Fruit fly (Drosophila melanogaster) whole organism, prepupa: ENCODE results near the gene CG7988.

Source experiments
- Blimp-1 ChIP-seq: fragments of 200-800 bp; sonication (Bioruptor generic); optimal IDR thresholded peaks from 3 replicates; lab custom pipeline; 2017; ENCODE audit warnings: missing biosample characterization, missing genetic modification characterization, mild to moderate bottlenecking, moderate library complexity, missing genetic modification reagents
- CG10631 ChIP-seq: fragments of 200-800 bp; sonication (Bioruptor generic); optimal IDR thresholded peaks from 2 replicates; lab custom pipeline; 2016; ENCODE audit warnings: missing biosample characterization, missing genetic modification characterization
- CG11294 ChIP-seq: fragments of 200-800 bp; sonication (Bioruptor generic); IDR thresholded peaks from 2 replicates; pipeline ENCODE4 v1.3.6; 2022; ENCODE audit warnings: missing biosample characterization, missing genetic modification characterization
- CG11902 ChIP-seq: fragments of 200-800 bp; sonication (Bioruptor generic); optimal IDR thresholded peaks from 3 replicates; lab custom pipeline; 2016; ENCODE audit warnings: missing biosample characterization, missing genetic modification characterization
- CG15336 ChIP-seq: fragments of 200-800 bp; sonication (Bioruptor generic); IDR thresholded peaks from 2 replicates; pipeline ENCODE4 v1.3.6; 2022; ENCODE audit warnings: missing biosample characterization, missing genetic modification characterization
- CG1621 ChIP-seq: fragments of 200-800 bp; sonication (Bioruptor generic); optimal IDR thresholded peaks from 3 replicates; lab custom pipeline; 2018; ENCODE audit warnings: missing biosample characterization, mild to moderate bottlenecking, missing genetic modification characterization
- CG16779 ChIP-seq: fragments of 200-800 bp; sonication (Bioruptor generic); optimal IDR thresholded peaks from 3 replicates; lab custom pipeline; 2017; ENCODE audit warnings: missing biosample characterization, mild to moderate bottlenecking, missing genetic modification characterization
- CG3032 ChIP-seq: fragments of 200-800 bp; optimal IDR thresholded peaks from 2 replicates; lab custom pipeline; 2019; ENCODE audit warnings: missing biosample characterization, mild to moderate bottlenecking, missing genetic modification characterization, moderate library complexity
- CG32006 ChIP-seq: fragments of 200-800 bp; sonication (Bioruptor generic); optimal IDR thresholded peaks from 3 replicates; lab custom pipeline; 2017; ENCODE audit warnings: missing biosample characterization, mild to moderate bottlenecking, missing genetic modification characterization
- CG34406 ChIP-seq: fragments of 200-800 bp; sonication (Bioruptor generic); optimal IDR thresholded peaks from 3 replicates; lab custom pipeline; 2016; ENCODE audit warnings: missing biosample characterization, missing genetic modification characterization
- CG6163 ChIP-seq: fragments of 200-800 bp; sonication (Bioruptor generic); IDR thresholded peaks from 3 replicates; pipeline ENCODE4 v1.3.6; 2022; ENCODE audit warnings: missing biosample characterization, missing genetic modification characterization
- CG6276 ChIP-seq: fragments of 200-800 bp; sonication (Bioruptor generic); optimal IDR thresholded peaks from 2 replicates; lab custom pipeline; 2017; ENCODE audit warnings: missing biosample characterization, mild to moderate bottlenecking, missing genetic modification characterization
- CG6792 ChIP-seq: fragments of 200-800 bp; sonication (Bioruptor generic); optimal IDR thresholded peaks from 3 replicates; lab custom pipeline; 2016; ENCODE audit warnings: missing biosample characterization, missing genetic modification characterization
- CG6808 ChIP-seq: fragments of 200-800 bp; sonication (Bioruptor generic); optimal IDR thresholded peaks from 3 replicates; lab custom pipeline; 2017; ENCODE audit warnings: missing biosample characterization, missing genetic modification characterization, mild to moderate bottlenecking, moderate library complexity, missing genetic modification reagents
- CG7368 ChIP-seq: fragments of 200-800 bp; sonication (Bioruptor generic); optimal IDR thresholded peaks from 3 replicates; lab custom pipeline; 2016; ENCODE audit warnings: missing biosample characterization, missing genetic modification characterization
- CG8119 ChIP-seq: fragments of 200-800 bp; sonication (Bioruptor generic); IDR thresholded peaks from 3 replicates; pipeline ENCODE4 v1.3.6; 2022; ENCODE audit warnings: missing biosample characterization, missing genetic modification characterization
- CG8319 ChIP-seq: fragments of 200-800 bp; sonication (Bioruptor generic); optimal IDR thresholded peaks from 3 replicates; lab custom pipeline; 2016; ENCODE audit warnings: missing biosample characterization, missing genetic modification characterization
- CG8632 ChIP-seq: fragments of 200-800 bp; sonication (Bioruptor generic); optimal IDR thresholded peaks from 3 replicates; lab custom pipeline; 2016; ENCODE audit warnings: missing biosample characterization, missing genetic modification characterization
- CG9139 ChIP-seq: fragments of 200-800 bp; sonication (Bioruptor generic); optimal IDR thresholded peaks from 3 replicates; lab custom pipeline; 2017; ENCODE audit warnings: missing biosample characterization, mild to moderate bottlenecking, missing genetic modification characterization
- Eip75B ChIP-seq: fragments of 200-800 bp; sonication (Bioruptor generic); optimal IDR thresholded peaks from 3 replicates; lab custom pipeline; 2016; ENCODE audit warnings: missing biosample characterization, missing genetic modification characterization
- Eip78C ChIP-seq: fragments of 200-800 bp; sonication (Bioruptor generic); peaks from one replicate; lab custom pipeline; 2016; ENCODE audit warnings: missing biosample characterization, missing genetic modification characterization
- Eip93F ChIP-seq: fragments of 200-800 bp; sonication (Bioruptor generic); optimal IDR thresholded peaks from 2 replicates; lab custom pipeline; 2016; ENCODE audit warnings: missing biosample characterization, mild to moderate bottlenecking, missing genetic modification characterization
- Ets21C ChIP-seq: fragments of 200-800 bp; sonication (Bioruptor generic); optimal IDR thresholded peaks from 3 replicates; lab custom pipeline; 2016; ENCODE audit warnings: missing biosample characterization, missing genetic modification characterization
- Ets96B ChIP-seq: fragments of 200-800 bp; optimal IDR thresholded peaks from 2 replicates; lab custom pipeline; 2019; ENCODE audit warnings: missing biosample characterization, mild to moderate bottlenecking, missing genetic modification characterization, moderate library complexity
- Gug ChIP-seq: fragments of 200-800 bp; sonication (Bioruptor generic); IDR thresholded peaks from 2 replicates; pipeline ENCODE4 v1.3.6; 2022; ENCODE audit warnings: missing biosample characterization, missing genetic modification characterization
- Hr38 ChIP-seq: sonication (Bioruptor generic); optimal IDR thresholded peaks from 2 replicates; lab custom pipeline; 2016; ENCODE audit warnings: missing biosample characterization, missing genetic modification characterization
- Hr39 ChIP-seq: fragments of 200-800 bp; sonication (Bioruptor generic); optimal IDR thresholded peaks from 2 replicates; lab custom pipeline; 2016; ENCODE audit warnings: missing biosample characterization, missing genetic modification characterization
- Hr4 ChIP-seq: fragments of 200-800 bp; sonication (Bioruptor generic); optimal IDR thresholded peaks from 3 replicates; lab custom pipeline; 2016; ENCODE audit warnings: missing biosample characterization, missing genetic modification characterization
- Met ChIP-seq: fragments of 200-800 bp; sonication (Bioruptor generic); optimal IDR thresholded peaks from 3 replicates; lab custom pipeline; 2016; ENCODE audit warnings: missing biosample characterization, missing genetic modification characterization
- OdsH ChIP-seq: fragments of 200-800 bp; sonication (Bioruptor generic); optimal IDR thresholded peaks from 3 replicates; lab custom pipeline; 2016; ENCODE audit warnings: missing biosample characterization, missing genetic modification characterization
- Sox14 ChIP-seq: fragments of 200-800 bp; sonication (Bioruptor generic); optimal IDR thresholded peaks from 3 replicates; lab custom pipeline; 2016; ENCODE audit warnings: missing biosample characterization, missing genetic modification characterization
- Sox15 ChIP-seq: fragments of 200-800 bp; sonication (Bioruptor generic); optimal IDR thresholded peaks from 3 replicates; lab custom pipeline; 2016; ENCODE audit warnings: missing biosample characterization, missing genetic modification characterization
- dac ChIP-seq: fragments of 200-800 bp; sonication (Bioruptor generic); optimal IDR thresholded peaks from 2 replicates; lab custom pipeline; 2017; ENCODE audit warnings: missing biosample characterization, mild to moderate bottlenecking, missing genetic modification characterization
- dsx ChIP-seq: fragments of 200-800 bp; optimal IDR thresholded peaks from 3 replicates; lab custom pipeline; 2019; ENCODE audit warnings: missing biosample characterization, mild to moderate bottlenecking, missing genetic modification characterization, moderate library complexity; ENCODE audit not compliant: poor library complexity, severe bottlenecking
- eg ChIP-seq: fragments of 200-800 bp; sonication (Bioruptor generic); IDR thresholded peaks from 3 replicates; pipeline ENCODE4 v1.3.6; 2022; ENCODE audit warnings: missing biosample characterization, missing genetic modification characterization
- esn ChIP-seq: fragments of 200-800 bp; sonication (Bioruptor generic); optimal IDR thresholded peaks from 2 replicates; lab custom pipeline; 2016; ENCODE audit warnings: missing biosample characterization, mild to moderate bottlenecking, missing genetic modification characterization, moderate library complexity
- fd59A ChIP-seq: fragments of 200-800 bp; sonication (Bioruptor generic); optimal IDR thresholded peaks from 2 replicates; lab custom pipeline; 2017; ENCODE audit warnings: missing biosample characterization, mild to moderate bottlenecking, missing genetic modification characterization, missing genetic modification reagents
- fd85E ChIP-seq: fragments of 200-800 bp; sonication (Bioruptor generic); optimal IDR thresholded peaks from 3 replicates; lab custom pipeline; 2016; ENCODE audit warnings: missing biosample characterization, missing genetic modification characterization
- fkh ChIP-seq: fragments of 200-800 bp; sonication (Bioruptor generic); optimal IDR thresholded peaks from 3 replicates; lab custom pipeline; 2017; ENCODE audit warnings: missing biosample characterization, mild to moderate bottlenecking, missing genetic modification characterization, moderate library complexity
- lz ChIP-seq: fragments of 200-800 bp; sonication (Bioruptor generic); optimal IDR thresholded peaks from 3 replicates; lab custom pipeline; 2016; ENCODE audit warnings: missing biosample characterization, missing genetic modification characterization
- net ChIP-seq: fragments of 200-800 bp; sonication (Bioruptor generic); optimal IDR thresholded peaks from 3 replicates; lab custom pipeline; 2016; ENCODE audit warnings: missing biosample characterization, missing genetic modification characterization
- pdm3 ChIP-seq: fragments of 200-800 bp; sonication (Bioruptor generic); optimal IDR thresholded peaks from 3 replicates; lab custom pipeline; 2016; ENCODE audit warnings: missing biosample characterization, missing genetic modification characterization
- salr ChIP-seq, 2 experiments: fragments of 200-800 bp; sonication (Bioruptor generic); optimal IDR thresholded peaks; 3 replicates each; lab custom pipeline; 2016 to 2018; ENCODE audit warnings: missing biosample characterization in 2 of 2, missing genetic modification characterization in 2 of 2, mild to moderate bottlenecking in 1 of 2
- spab ChIP-seq: fragments of 200-800 bp; sonication (Bioruptor generic); optimal IDR thresholded peaks from 2 replicates; lab custom pipeline; 2017; ENCODE audit warnings: missing biosample characterization, mild to moderate bottlenecking, missing genetic modification characterization, missing genetic modification reagents
- ss ChIP-seq, 2 experiments: fragments of 200-800 bp; sonication (Bioruptor generic); optimal IDR thresholded peaks; 2 replicates in 1 of 2; 3 replicates in 1 of 2; lab custom pipeline; 2017 to 2018; ENCODE audit warnings: mild to moderate bottlenecking in 2 of 2, missing biosample characterization in 2 of 2, missing genetic modification characterization in 2 of 2, moderate library complexity in 1 of 2
- svp ChIP-seq: fragments of 200-800 bp; sonication (Bioruptor generic); peaks from one replicate; lab custom pipeline; 2016; ENCODE audit warnings: missing biosample characterization, missing genetic modification characterization
- vri ChIP-seq: fragments of 200-800 bp; sonication (Bioruptor generic); optimal IDR thresholded peaks from 3 replicates; lab custom pipeline; 2016; ENCODE audit warnings: missing biosample characterization, mild to moderate bottlenecking, missing genetic modification characterization

The CG7988 gene

dm6 chr3R:18185385-18185784 is 34.9 kb upstream of the CG7988 start, which contains the start of the genes Arp5 and CG7208 (continued):
- TF ChIP-seq Gug (GFP tag; lab: Robert Waterston, UW) (peak; percentile 42; the same call in 1 of the 2 replicates), CG8319 (peak; percentile 51), Sox14 (GFP tag; lab: Kevin White, UChicago) (peak; percentile 69), CG6792 (no peak), Sox15 (GFP tag; lab: Kevin White, UChicago) (no peak), CG3032 (tag; lab: Kevin White, UChicago) (peak; percentile 48), Hr4 (no peak), ss (GFP tag; optimal IDR thresholded peaks at IDR 0.05; lab: Kevin White, UChicago) (no peak), Hr39 (GFP tag; lab: Kevin White, UChicago) (peak; percentile 68), Eip78C (peak; percentile 91), CG8632 (GFP tag; lab: Kevin White, UChicago) (peak; percentile 39), Ets21C (GFP tag; lab: Kevin White, UChicago) (peak; percentile 50), CG6163 (GFP tag; lab: Robert Waterston, UW) (no peak), vri (GFP tag; lab: Kevin White, UChicago) (no peak), CG9139 (GFP tag; lab: Kevin White, UChicago) (no peak), svp (GFP tag; lab: Kevin White, UChicago) (no peak), CG10631 (GFP tag; lab: Kevin White, UChicago) (no peak), CG6276 (no peak), Blimp-1 (GFP tag; lab: Kevin White, UChicago) (peak; percentile 51), OdsH (GFP tag; lab: Kevin White, UChicago) (no peak), Ets96B (tag; lab: Kevin White, UChicago) (peak; percentile 30), Met (GFP tag; lab: Kevin White, UChicago) (no peak)

- TF ChIP-seq eg (GFP tag; lab: Robert Waterston, UW) (peak; percentile 85), Sox15 (GFP tag; lab: Kevin White, UChicago) (peak; percentile 86), Hr38 (GFP tag; lab: Kevin White, UChicago) (no peak), Eip75B (GFP tag; lab: Kevin White, UChicago) (no peak), vri (GFP tag; lab: Kevin White, UChicago) (no peak), CG7368 (GFP tag; lab: Kevin White, UChicago) (peak; percentile 80), fd59A (peak; percentile 72), CG9139 (GFP tag; lab: Kevin White, UChicago) (peak; percentile 6), fkh (GFP tag; lab: Kevin White, UChicago) (no peak), CG8632 (GFP tag; lab: Kevin White, UChicago) (peak; percentile 82), CG6808 (GFP tag; lab: Kevin White, UChicago) (no peak), Eip93F (GFP tag; lab: Kevin White, UChicago) (no peak), net (GFP tag; lab: Kevin White, UChicago) (peak; percentile 76), CG6792 (peak; percentile 64), Sox14 (GFP tag; lab: Kevin White, UChicago) (peak; percentile 81), CG34406 (GFP tag; lab: Kevin White, UChicago) (peak; percentile 87), CG1621 (tag; lab: Kevin White, UChicago) (peak; percentile 54), Hr39 (GFP tag; lab: Kevin White, UChicago) (peak; percentile 78), fd85E (GFP tag; lab: Kevin White, UChicago) (peak; percentile 54), CG15336 (GFP tag; lab: Robert Waterston, UW) (peak; percentile 82), Blimp-1 (GFP tag; lab: Kevin White, UChicago) (peak; percentile 77), CG8119 (GFP tag; lab: Robert Waterston, UW) (peak; percentile 72; the same call in 2 of the 3 replicates), CG10631 (GFP tag; lab: Kevin White, UChicago) (peak; percentile 90), CG11294 (GFP tag; lab: Robert Waterston, UW) (peak; percentile 72; the same call in 1 of the 2 replicates), ss (GFP tag; optimal IDR thresholded peaks at IDR 0.05; lab: Kevin White, UChicago) (no peak), spab (GFP tag; lab: Kevin White, UChicago) (no peak), Gug (GFP tag; lab: Robert Waterston, UW) (peak; percentile 79), Ets21C (GFP tag; lab: Kevin White, UChicago) (peak; percentile 65), Hr4 (peak; percentile 79), OdsH (GFP tag; lab: Kevin White, UChicago) (peak; percentile 92), CG32006 (GFP tag; lab: Kevin White, UChicago) (peak; percentile 92), pdm3 (GFP tag; lab: Kevin White, UChicago) (peak; percentile 80), esn (GFP tag; lab: Kevin White, UChicago) (peak; percentile 80), dac (GFP tag; lab: Kevin White, UChicago) (peak; percentile 57), dsx (peak; percentile 59), Ets96B (tag; lab: Kevin White, UChicago) (peak; percentile 80), CG11902 (GFP tag; lab: Kevin White, UChicago) (peak; percentile 82), salr (GFP tag; optimal IDR thresholded peaks at IDR 0.05; lab: Kevin White, UChicago) (peak; percentile 43 to 89), CG6276 (no peak), lz (peak; percentile 72), CG16779 (no peak)
Measured at dm6 chr3R:18188702-18189125, 31.6 kb upstream of the CG7988 start, which contains the start of the genes CG12321 and MED17. Gene CG12321, minus strand, starts transcription at chr3R:18188707. Gene MED17, plus strand, starts transcription at chr3R:18189072.
